Worm (Caenorhabditis elegans) whole organism, early embryonic: ENCODE results near the gene F42A9.17.

Experiments used
- B0310.2 ChIP-seq: sonication (generic microtip); optimal IDR thresholded peaks from 2 replicates; lab custom pipeline; 2016; ENCODE audit warnings: mild to moderate bottlenecking, missing genetic modification characterization, missing compliant biosample characterization
- F13C5.2 ChIP-seq: sonication (generic microtip); optimal IDR thresholded peaks from 2 replicates; lab custom pipeline; 2017; ENCODE audit warnings: mild to moderate bottlenecking, missing genetic modification characterization, inconsistent platforms, missing compliant biosample characterization
- ama-1 ChIP-seq: fragments of 150-350 bp; optimal IDR thresholded peaks from 2 replicates; lab custom pipeline; 2014
- ceh-36 ChIP-seq: sonication (generic microtip); optimal IDR thresholded peaks from 2 replicates; lab custom pipeline; 2016; ENCODE audit warnings: missing genetic modification characterization, inconsistent platforms, missing compliant biosample characterization
- flt-1 ChIP-seq: fragments of 200-800 bp; sonication (Bioruptor generic); IDR thresholded peaks from 2 replicates; pipeline ENCODE4 v1.3.6; 2022; ENCODE audit warnings: missing genetic modification characterization, missing compliant biosample characterization
- hmbx-1 ChIP-seq: sonication (generic microtip); optimal IDR thresholded peaks from 2 replicates; lab custom pipeline; 2016; ENCODE audit warnings: mild to moderate bottlenecking, missing genetic modification characterization, missing compliant biosample characterization
- hmg-4 ChIP-seq: fragments of 200-800 bp; sonication (Bioruptor generic); optimal IDR thresholded peaks from 2 replicates; lab custom pipeline; 2018; ENCODE audit warnings: mild to moderate bottlenecking, missing genetic modification characterization, missing compliant biosample characterization
- hnd-1 ChIP-seq: sonication (generic microtip); optimal IDR thresholded peaks from 2 replicates; lab custom pipeline; 2016; ENCODE audit warnings: missing genetic modification characterization, missing compliant biosample characterization
- pes-1 ChIP-seq: fragments of 200-800 bp; sonication (Bioruptor generic); IDR thresholded peaks from 2 replicates; pipeline ENCODE4 v1.3.6; 2022; ENCODE audit warnings: missing genetic modification reagents, missing genetic modification characterization, missing compliant biosample characterization
- scrt-1 ChIP-seq: fragments of 200-800 bp; sonication (Bioruptor generic); IDR thresholded peaks from 2 replicates; pipeline ENCODE4 v1.3.6; 2022; ENCODE audit warnings: missing genetic modification characterization, missing compliant biosample characterization
- sea-1 ChIP-seq: fragments of 200-800 bp; sonication (Bioruptor generic); conservative IDR thresholded peaks from 2 replicates; pipeline ENCODE4 v1.3.6; 2022; ENCODE audit warnings: missing genetic modification characterization, missing compliant biosample characterization
- tbx-11 ChIP-seq: fragments of 200-800 bp; sonication (Bioruptor generic); IDR thresholded peaks from 2 replicates; pipeline ENCODE4 v1.3.6; 2022; ENCODE audit warnings: missing genetic modification characterization, missing compliant biosample characterization
- tbx-37 ChIP-seq: fragments of 200-800 bp; sonication (Bioruptor generic); conservative IDR thresholded peaks from 2 replicates; pipeline ENCODE4 v1.3.6; 2022; ENCODE audit warnings: missing genetic modification reagents, missing genetic modification characterization, missing compliant biosample characterization
- tra-4 ChIP-seq: sonication (generic microtip); optimal IDR thresholded peaks from 2 replicates; lab custom pipeline; 2017; ENCODE audit warnings: missing genetic modification characterization, missing compliant biosample characterization

ce11 chrIV:8630243-8630642 lies 18.5 kb upstream of the F42A9.17 start:
- TF ChIP-seq tbx-11 (GFP tag; lab: Robert Waterston, UW) (no peak), hmg-4 (GFP tag; lab: Kevin White, UChicago) (no peak), flt-1 (GFP tag; lab: Robert Waterston, UW) (no peak), ama-1 (lab: Kevin White, UChicago) (no peak), hnd-1 (no peak), tra-4 (tag; lab: Kevin White, UChicago) (no peak), F13C5.2 (tag; lab: Kevin White, UChicago) (no peak), sea-1 (GFP tag; lab: Robert Waterston, UW) (no peak), ceh-36 (tag; lab: Kevin White, UChicago) (no peak), scrt-1 (GFP tag; lab: Robert Waterston, UW) (no peak), pes-1 (GFP tag; lab: Robert Waterston, UW) (no peak), hmbx-1 (tag; lab: Kevin White, UChicago) (no peak), B0310.2 (tag; lab: Kevin White, UChicago) (no peak), tbx-37 (GFP tag; lab: Robert Waterston, UW) (no peak)
